Worm (Caenorhabditis elegans) whole organism, L4 larva: ENCODE data around the gene Y53F4B.62.

ENCODE experiments used
- F37D6.2 ChIP-seq: sonication (generic microtip); optimal IDR thresholded peaks from 2 replicates; lab custom pipeline; 2016; ENCODE audit warnings: mild to moderate bottlenecking, missing genetic modification characterization, missing compliant biosample characterization
- R02D3.7 ChIP-seq: fragments of 150-350 bp; sonication (generic microtip); optimal IDR thresholded peaks from 3 replicates; lab custom pipeline; 2014; ENCODE audit warnings: missing biosample characterization, missing genetic modification characterization
- T26A8.4 ChIP-seq: fragments of 200-800 bp; sonication (Bioruptor generic); IDR thresholded peaks from 2 replicates; pipeline ENCODE4 v1.3.6; 2022; ENCODE audit warnings: missing genetic modification characterization, missing compliant biosample characterization
- Y5F2A.4 ChIP-seq: fragments of 200-800 bp; sonication (Bioruptor generic); optimal IDR thresholded peaks from 2 replicates; lab custom pipeline; 2018; ENCODE audit warnings: mild to moderate bottlenecking, missing genetic modification characterization, missing compliant biosample characterization
- ZK337.2 ChIP-seq: fragments of 200-800 bp; sonication (Bioruptor generic); IDR thresholded peaks from 2 replicates; pipeline ENCODE4 v1.3.6; 2022; ENCODE audit warnings: missing genetic modification reagents, missing genetic modification characterization, missing compliant biosample characterization
- aly-2 ChIP-seq: sonication (generic microtip); optimal IDR thresholded peaks from 2 replicates; lab custom pipeline; 2018; ENCODE audit warnings: missing biosample characterization, missing genetic modification characterization
- arid-1 ChIP-seq: fragments of 200-800 bp; sonication (Bioruptor generic); conservative IDR thresholded peaks from 2 replicates; pipeline ENCODE4 v1.3.6; 2022; ENCODE audit warnings: missing genetic modification reagents, missing genetic modification characterization, missing compliant biosample characterization
- attf-4 ChIP-seq: sonication (generic microtip); optimal IDR thresholded peaks from 3 replicates; lab custom pipeline; 2017; ENCODE audit warnings: missing biosample characterization, missing genetic modification characterization
- ceh-32 ChIP-seq: sonication (generic microtip); optimal IDR thresholded peaks from 2 replicates; lab custom pipeline; 2016; ENCODE audit warnings: mild to moderate bottlenecking, missing genetic modification characterization, missing compliant biosample characterization; ENCODE audit not compliant: poor library complexity
- daf-8 ChIP-seq: fragments of 200-800 bp; sonication (Bioruptor generic); IDR thresholded peaks from 2 replicates; pipeline ENCODE4 v1.3.6; 2022; ENCODE audit warnings: missing genetic modification characterization, missing compliant biosample characterization
- dpl-1 ChIP-seq: fragments of 150-350 bp; optimal IDR thresholded peaks from 2 replicates; lab custom pipeline; 2014; ENCODE audit warnings: missing biosample characterization, missing genetic modification reagents, missing genetic modification characterization
- duxl-1 ChIP-seq: sonication (generic microtip); optimal IDR thresholded peaks from 2 replicates; lab custom pipeline; 2016; ENCODE audit warnings: mild to moderate bottlenecking, missing genetic modification characterization, moderate library complexity, missing compliant biosample characterization; ENCODE audit not compliant: poor library complexity
- egl-43 ChIP-seq: fragments of 200-800 bp; sonication (Bioruptor generic); IDR thresholded peaks from 2 replicates; pipeline ENCODE4 v1.3.6; 2022; ENCODE audit warnings: missing genetic modification reagents, missing genetic modification characterization, missing compliant biosample characterization
- fos-1 ChIP-seq: fragments of 150-350 bp; optimal IDR thresholded peaks from 2 replicates; lab custom pipeline; 2014; ENCODE audit warnings: missing biosample characterization, missing genetic modification characterization
- hif-1 ChIP-seq, 2 experiments: sonication (generic microtip); optimal IDR thresholded peaks; 2 replicates each; lab custom pipeline; 2016 to 2017; ENCODE audit warnings: missing compliant biosample characterization in 2 of 2, missing genetic modification characterization in 2 of 2, missing genetic modification reagents in 2 of 2, missing genotype in 2 of 2, mild to moderate bottlenecking in 1 of 2
- hlh-11 ChIP-seq: fragments of 200-800 bp; sonication (Bioruptor generic); optimal IDR thresholded peaks from 2 replicates; lab custom pipeline; 2018; ENCODE audit warnings: mild to moderate bottlenecking, missing genetic modification characterization, missing compliant biosample characterization
- lim-7 ChIP-seq: fragments of 200-800 bp; sonication (Bioruptor generic); IDR thresholded peaks from 2 replicates; pipeline ENCODE4 v1.3.6; 2022; ENCODE audit warnings: missing genetic modification characterization, missing compliant biosample characterization
- lin-13 ChIP-seq: fragments of 150-350 bp; optimal IDR thresholded peaks from 2 replicates; lab custom pipeline; 2014; ENCODE audit warnings: missing biosample characterization, missing genetic modification reagents, missing genetic modification characterization
- lin-15B ChIP-seq: fragments of 150-350 bp; sonication (generic microtip); optimal IDR thresholded peaks from 3 replicates; lab custom pipeline; 2014; ENCODE audit warnings: missing biosample characterization, missing genetic modification characterization
- lir-3 ChIP-seq: sonication (generic microtip); optimal IDR thresholded peaks from 2 replicates; lab custom pipeline; 2016; ENCODE audit warnings: mild to moderate bottlenecking, missing genetic modification characterization, missing compliant biosample characterization
- lsy-2 ChIP-seq, 2 experiments: fragments of 150-350 bp in 1 of 2; sonication (generic microtip) in 1 of 2; optimal IDR thresholded peaks; 2 replicates each; lab custom pipeline; 2014 to 2017; ENCODE audit warnings: missing biosample characterization in 2 of 2, missing genetic modification characterization in 2 of 2
- madf-5 ChIP-seq, 2 experiments: fragments of 200-800 bp; sonication (Bioruptor generic); IDR thresholded peaks; 2 replicates each; pipeline ENCODE4 v1.3.6; 2022; ENCODE audit warnings: missing compliant biosample characterization in 2 of 2, missing genetic modification characterization in 2 of 2
- madf-9 ChIP-seq: fragments of 200-800 bp; sonication (Bioruptor generic); conservative IDR thresholded peaks from 2 replicates; pipeline ENCODE4 v1.3.6; 2022; ENCODE audit warnings: missing genetic modification reagents, missing genetic modification characterization, missing compliant biosample characterization
- mdl-1 ChIP-seq, 2 experiments: fragments of 150-350 bp in 1 of 2; sonication (generic microtip) in 1 of 2; optimal IDR thresholded peaks; 2 replicates each; lab custom pipeline; 2014 to 2017; ENCODE audit warnings: missing biosample characterization in 2 of 2, missing genetic modification characterization in 2 of 2
- mdt-29 ChIP-seq: fragments of 200-800 bp; sonication (Bioruptor generic); IDR thresholded peaks from 2 replicates; pipeline ENCODE4 v1.3.6; 2022; ENCODE audit warnings: missing genetic modification reagents, missing genetic modification characterization, missing compliant biosample characterization
- mep-1 ChIP-seq: fragments of 150-350 bp; sonication (generic microtip); optimal IDR thresholded peaks from 3 replicates; lab custom pipeline; 2014; ENCODE audit warnings: missing biosample characterization, missing genetic modification characterization
- mes-2 ChIP-seq: sonication (generic microtip); optimal IDR thresholded peaks from 2 replicates; lab custom pipeline; 2016; ENCODE audit warnings: missing genotype, mild to moderate bottlenecking, missing genetic modification characterization, missing compliant biosample characterization; ENCODE audit not compliant: poor library complexity, severe bottlenecking
- mxl-3 ChIP-seq: fragments of 200-800 bp; sonication (Bioruptor generic); optimal IDR thresholded peaks from 2 replicates; lab custom pipeline; 2018; ENCODE audit warnings: mild to moderate bottlenecking, missing genetic modification characterization, missing compliant biosample characterization
- nhr-11 ChIP-seq: fragments of 150-350 bp; optimal IDR thresholded peaks from 2 replicates; lab custom pipeline; 2014; ENCODE audit warnings: missing biosample characterization, missing genetic modification characterization
- nhr-111 ChIP-seq: fragments of 200-800 bp; sonication (Bioruptor generic); optimal IDR thresholded peaks from 2 replicates; lab custom pipeline; 2018; ENCODE audit warnings: mild to moderate bottlenecking, missing genetic modification characterization, missing compliant biosample characterization
- nhr-25 ChIP-seq: sonication (generic microtip); optimal IDR thresholded peaks from 2 replicates; lab custom pipeline; 2017; ENCODE audit warnings: missing genetic modification characterization, mild to moderate bottlenecking, missing compliant biosample characterization, antibody characterized with exemption, moderate library complexity, borderline replicate concordance; ENCODE audit not compliant: insufficient read depth
- nhr-41 ChIP-seq: fragments of 200-800 bp; sonication (Bioruptor generic); IDR thresholded peaks from 2 replicates; pipeline ENCODE4 v1.3.6; 2022; ENCODE audit warnings: missing genetic modification reagents, missing genetic modification characterization, missing compliant biosample characterization
- nhr-77 ChIP-seq: fragments of 150-350 bp; optimal IDR thresholded peaks from 2 replicates; lab custom pipeline; 2014; ENCODE audit warnings: missing biosample characterization, missing genetic modification characterization
- pha-4 ChIP-seq, 2 experiments: fragments of 150-350 bp in 1 of 2; fragments of 200-800 bp in 1 of 2; sonication (Bioruptor generic) in 1 of 2; IDR thresholded peaks in 1 of 2; optimal IDR thresholded peaks in 1 of 2; 2 replicates each; pipeline versions ENCODE4 v1.3.6 to Lab custom; 2014 to 2022; ENCODE audit warnings: missing genetic modification characterization in 2 of 2, missing genetic modification reagents in 2 of 2, missing biosample characterization in 1 of 2, missing compliant biosample characterization in 1 of 2
- php-3 ChIP-seq: fragments of 200-800 bp; sonication (Bioruptor generic); IDR thresholded peaks from 2 replicates; pipeline ENCODE4 v1.3.6; 2022; ENCODE audit warnings: missing genetic modification reagents, missing genetic modification characterization, missing compliant biosample characterization
- rbr-2 ChIP-seq: sonication (generic microtip); optimal IDR thresholded peaks from 2 replicates; lab custom pipeline; 2016; ENCODE audit warnings: missing genotype, missing genetic modification characterization, missing compliant biosample characterization
- saeg-2 ChIP-seq: fragments of 200-800 bp; sonication (Bioruptor generic); IDR thresholded peaks from 2 replicates; pipeline ENCODE4 v1.3.6; 2022; ENCODE audit warnings: missing genetic modification reagents, missing genetic modification characterization, missing compliant biosample characterization
- sdz-12 ChIP-seq: fragments of 200-800 bp; sonication (Bioruptor generic); optimal IDR thresholded peaks from 2 replicates; lab custom pipeline; 2018; ENCODE audit warnings: mild to moderate bottlenecking, missing genetic modification characterization, missing compliant biosample characterization
- snpc-1.2 ChIP-seq: fragments of 200-800 bp; sonication (Bioruptor generic); IDR thresholded peaks from 2 replicates; pipeline ENCODE4 v1.3.6; 2022; ENCODE audit warnings: missing genetic modification reagents, missing genetic modification characterization, missing compliant biosample characterization
- spr-1 ChIP-seq: sonication (generic microtip); optimal IDR thresholded peaks from 2 replicates; lab custom pipeline; 2016; ENCODE audit warnings: mild to moderate bottlenecking, missing genetic modification characterization, missing compliant biosample characterization
- tra-1 ChIP-seq: fragments of 200-800 bp; sonication (Bioruptor generic); IDR thresholded peaks from 2 replicates; pipeline ENCODE4 v1.3.6; 2022; ENCODE audit warnings: missing genetic modification reagents, missing genetic modification characterization, missing compliant biosample characterization
- unc-39 ChIP-seq: sonication (generic microtip); optimal IDR thresholded peaks from 2 replicates; lab custom pipeline; 2017; ENCODE audit warnings: missing biosample characterization, missing genetic modification characterization
- vab-7 ChIP-seq: fragments of 200-800 bp; sonication (Bioruptor generic); IDR thresholded peaks from 2 replicates; pipeline ENCODE4 v1.3.6; 2022; ENCODE audit warnings: missing genetic modification reagents, missing genetic modification characterization, missing compliant biosample characterization
- zag-1 ChIP-seq: fragments of 150-350 bp; optimal IDR thresholded peaks from 2 replicates; lab custom pipeline; 2014; ENCODE audit warnings: missing biosample characterization, missing genetic modification characterization
- zip-11 ChIP-seq: fragments of 200-800 bp; sonication (Bioruptor generic); IDR thresholded peaks from 2 replicates; pipeline ENCODE4 v1.3.6; 2022; ENCODE audit warnings: missing genetic modification characterization, missing compliant biosample characterization
- zip-2 ChIP-seq: fragments of 150-350 bp; optimal IDR thresholded peaks from 2 replicates; lab custom pipeline; 2014; ENCODE audit warnings: missing biosample characterization, missing genetic modification characterization
- ztf-11 ChIP-seq: fragments of 150-350 bp; optimal IDR thresholded peaks from 2 replicates; lab custom pipeline; 2014; ENCODE audit warnings: missing biosample characterization, missing genetic modification characterization

Y53F4B.62 gene

ce11 chrII:15167340-15167739, 36.9 kb upstream of the Y53F4B.62 start, which contains the start of gene gst-28 (continued):
- no peak for TF ChIP-seq nhr-41
- TF ChIP-seq unc-39 (tag; lab: Kevin White, UChicago): no peak

- peak; percentile 93 for TF ChIP-seq nhr-77 (tag; lab: Kevin White, UChicago)
- TF ChIP-seq fos-1 (tag; lab: Kevin White, UChicago): no peak
- 0 out of 2 replicates have a peak, but pooled peaks have one; percentile 39 for TF ChIP-seq zip-11 (GFP tag; lab: Robert Waterston, UW)
- peak; percentile 41; the same call in 1 of the 2 replicates for TF ChIP-seq ZK337.2 (GFP tag; lab: Robert Waterston, UW)
- peak; percentile 85 for TF ChIP-seq T26A8.4
- peak; percentile 82 for TF ChIP-seq hlh-11
- 0 out of 2 replicates have a peak, but pooled peaks have one; percentile 56 for TF ChIP-seq daf-8 (GFP tag; lab: Robert Waterston, UW)
- peak; percentile 50 for TF ChIP-seq nhr-111
- peak; percentile 33 for TF ChIP-seq R02D3.7
- peak; percentile 43 for TF ChIP-seq nhr-25
- peak; percentile 93 for TF ChIP-seq tra-1 (GFP tag; lab: Robert Waterston, UW)
- TF ChIP-seq vab-7 (GFP tag; lab: Robert Waterston, UW): peak; percentile 95
- peak; percentile 71 for TF ChIP-seq arid-1 (GFP tag; lab: Robert Waterston, UW)
- peak; percentile 64 for TF ChIP-seq nhr-11 (tag; lab: Kevin White, UChicago)
- peak; percentile 53; the same call in 1 of the 2 replicates for TF ChIP-seq saeg-2
- peak; percentile 34 for TF ChIP-seq ceh-32 (tag; lab: Kevin White, UChicago)
- peak; percentile 73 for TF ChIP-seq F37D6.2 (tag; lab: Kevin White, UChicago)
- peak; percentile 81 for TF ChIP-seq mxl-3 (GFP tag; lab: Kevin White, UChicago)
- peak; percentile 92 for TF ChIP-seq lim-7
- TF ChIP-seq lin-13 (GFP tag; lab: Kevin White, UChicago): peak; percentile 88
- peak; percentile 88 for TF ChIP-seq snpc-1.2 (GFP tag; lab: Robert Waterston, UW)
- peak; percentile 74 for TF ChIP-seq php-3 (GFP tag; lab: Robert Waterston, UW)
- peak; percentile 72 for TF ChIP-seq madf-9 (GFP tag; lab: Robert Waterston, UW)
- peak; percentile 47 for TF ChIP-seq aly-2 (tag; lab: Kevin White, UChicago)
- TF ChIP-seq sdz-12: peak; percentile 89
- no peak for TF ChIP-seq attf-4
- no peak for TF ChIP-seq lsy-2 (tag; optimal IDR thresholded peaks at IDR 0.05; lab: Kevin White, UChicago)
- peak; percentile 81 for TF ChIP-seq lir-3 (tag; lab: Kevin White, UChicago)
- TF ChIP-seq madf-5 (GFP tag; IDR thresholded peaks at IDR 0.05; lab: Robert Waterston, UW): peak; percentile 43 to 93; a peak in 2 of 4 replicates
- TF ChIP-seq mdl-1 (tag; optimal IDR thresholded peaks at IDR 0.05; lab: Kevin White, UChicago): peak in 1 of 2 experiments; percentile 43
- peak; percentile 74 for TF ChIP-seq Y5F2A.4 (GFP tag; lab: Kevin White, UChicago)
- TF ChIP-seq spr-1: peak; percentile 78
- TF ChIP-seq zag-1 (tag; lab: Kevin White, UChicago): no peak
- TF ChIP-seq rbr-2 (tag; lab: Kevin White, UChicago): peak; percentile 77
- TF ChIP-seq zip-2 (tag; lab: Kevin White, UChicago): peak; percentile 77
- peak; percentile 86 for TF ChIP-seq mes-2
- peak in 1 of 2 experiments; percentile 66 for TF ChIP-seq hif-1 (tag; optimal IDR thresholded peaks at IDR 0.05; lab: Kevin White, UChicago)
- peak; percentile 87 for TF ChIP-seq duxl-1 (tag; lab: Kevin White, UChicago)
- peak; percentile 92 for TF ChIP-seq mep-1 (tag; lab: Kevin White, UChicago)
- peak; percentile 97 for TF ChIP-seq egl-43 (GFP tag; lab: Robert Waterston, UW)
- TF ChIP-seq unc-39 (tag; lab: Kevin White, UChicago): no peak
- TF ChIP-seq mdt-29 (GFP tag; lab: Robert Waterston, UW): peak; percentile 83
- no peak for TF ChIP-seq lin-15B (tag; lab: Kevin White, UChicago)
- TF ChIP-seq ztf-11: peak; percentile 27
- peak; percentile 63 for TF ChIP-seq dpl-1 (GFP tag; lab: Kevin White, UChicago)
- peak; percentile 91 for TF ChIP-seq pha-4 (GFP tag; IDR thresholded peaks at IDR 0.05; lab: Robert Waterston, UW)
- TF ChIP-seq pha-4 (tag; optimal IDR thresholded peaks at IDR 0.05; lab: Kevin White, UChicago): no peak
These were observed 35.3 kb upstream of the Y53F4B.62 start, which contains the start of gene gst-27 for ce11 chrII:15165681-15166235. Gene gst-27 (minus strand): TSS chrII:15165731.
